Worm (Caenorhabditis elegans): Measurements from ENCODE around the gene arx-3.

- TF ChIP-seq nfya-1 (tag; optimal IDR thresholded peaks at IDR 0.05; ENCODE audit: borderline replicate concordance, insufficient read depth) (no peak), egrh-3 (GFP tag; IDR thresholded peaks at IDR 0.05) (no peak), snpc-4 (GFP tag; optimal IDR thresholded peaks at IDR 0.05) (no peak), snpc-4 (tag; optimal IDR thresholded peaks at IDR 0.05) (no peak), hlh-12 (tag; optimal IDR thresholded peaks at IDR 0.05) (no peak), mxl-1 (tag; optimal IDR thresholded peaks at IDR 0.05) (no peak), unc-62 (GFP tag; optimal IDR thresholded peaks at IDR 0.05) (no peak), pha-4 (tag; optimal IDR thresholded peaks at IDR 0.05) (no peak), F22D6.2 (tag; optimal IDR thresholded peaks at IDR 0.05) (no peak), D2030.7 (GFP tag; IDR thresholded peaks at IDR 0.05) (no peak), tbp1 (GFP tag; optimal IDR thresholded peaks at IDR 0.05) (no peak), lag-1 (GFP tag; IDR thresholded peaks at IDR 0.05) (no peak), rpc-1 (optimal IDR thresholded peaks at IDR 0.05) (no peak), rpc-1 (tag; optimal IDR thresholded peaks at IDR 0.05) (no peak)
Observed at ce11 chrIII:12015611-12016010, 42.6 kb downstream of the arx-3 start.
